Worm (Caenorhabditis elegans) whole organism, mixed stage, embryonic: Measurements from ENCODE around the gene trx-1.
A peak's percentile ranks its signal among the peaks of the same experiment; 100 is the strongest.

ENCODE experiments used
- blmp-1 ChIP-seq: fragments of 150-350 bp; optimal IDR thresholded peaks from 2 replicates; lab custom pipeline; 2014; ENCODE audit warnings: missing biosample characterization, missing genetic modification characterization
- elt-3 ChIP-seq: fragments of 150-350 bp; optimal IDR thresholded peaks from 2 replicates; lab custom pipeline; 2014; ENCODE audit warnings: missing biosample characterization, missing genetic modification characterization
- lin-13 ChIP-seq: fragments of 150-350 bp; optimal IDR thresholded peaks from 2 replicates; lab custom pipeline; 2014; ENCODE audit warnings: missing biosample characterization, missing genetic modification characterization
- lsy-2 ChIP-seq: fragments of 150-350 bp; optimal IDR thresholded peaks from 2 replicates; lab custom pipeline; 2014; ENCODE audit warnings: missing biosample characterization, missing genetic modification characterization
- mab-5 ChIP-seq: fragments of 150-350 bp; optimal IDR thresholded peaks from 2 replicates; lab custom pipeline; 2014; ENCODE audit warnings: missing biosample characterization, missing genetic modification characterization
- nhr-12 ChIP-seq: fragments of 150-350 bp; optimal IDR thresholded peaks from 2 replicates; lab custom pipeline; 2014; ENCODE audit warnings: missing biosample characterization, missing genetic modification characterization
- nhr-76 ChIP-seq: sonication (generic microtip); optimal IDR thresholded peaks from 2 replicates; lab custom pipeline; 2017; ENCODE audit warnings: missing biosample characterization, missing genetic modification characterization
- pha-4 ChIP-seq: fragments of 150-350 bp; optimal IDR thresholded peaks from 2 replicates; lab custom pipeline; 2018; ENCODE audit warnings: missing biosample characterization, missing genetic modification reagents, missing genetic modification characterization
- snpc-4 ChIP-seq: fragments of 150-350 bp; optimal IDR thresholded peaks from 2 replicates; lab custom pipeline; 2014; ENCODE audit warnings: missing biosample characterization, missing genetic modification characterization
- unc-39 ChIP-seq: fragments of 150-350 bp; optimal IDR thresholded peaks from 2 replicates; lab custom pipeline; 2014; ENCODE audit warnings: missing biosample characterization, missing genetic modification characterization
- unc-62 ChIP-seq: fragments of 150-350 bp; optimal IDR thresholded peaks from 2 replicates; lab custom pipeline; 2014; ENCODE audit warnings: missing biosample characterization, missing genetic modification reagents, missing genetic modification characterization
- zip-8 ChIP-seq: fragments of 150-350 bp; optimal IDR thresholded peaks from 2 replicates; lab custom pipeline; 2014; ENCODE audit warnings: missing biosample characterization, missing genetic modification characterization
- ztf-11 ChIP-seq: fragments of 150-350 bp; optimal IDR thresholded peaks from 2 replicates; lab custom pipeline; 2014; ENCODE audit warnings: missing biosample characterization, missing genetic modification characterization

DNA sequence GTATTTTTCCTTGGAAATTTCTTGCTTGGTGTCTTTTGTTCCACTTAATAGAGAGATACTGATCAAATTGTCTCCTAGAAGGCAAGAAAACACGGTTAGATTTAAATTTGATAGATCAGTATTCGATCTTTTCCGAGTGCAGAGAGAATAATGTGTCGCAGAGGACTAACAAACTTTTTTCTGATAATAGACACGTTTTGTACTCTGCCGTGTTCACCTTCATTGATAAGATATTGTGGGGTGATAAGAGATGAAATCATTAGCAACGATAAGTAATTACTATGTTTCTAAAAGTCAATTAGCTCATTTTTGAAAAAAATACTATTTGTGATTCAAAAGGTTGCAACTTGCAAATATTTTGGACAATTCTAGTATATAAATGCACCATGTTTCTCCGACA, 23.3 kb upstream of the trx-1 start:
- TF ChIP-seq nhr-76 (tag; lab: Kevin White, UChicago) (no peak), unc-62 (GFP tag; lab: Kevin White, UChicago) (no peak), pha-4 (tag; lab: Kevin White, UChicago) (no peak), blmp-1 (tag; lab: Kevin White, UChicago) (no peak), zip-8 (tag; lab: Kevin White, UChicago) (no peak), lin-13 (tag; lab: Kevin White, UChicago) (no peak), mab-5 (tag; lab: Kevin White, UChicago) (no peak), nhr-12 (tag; lab: Kevin White, UChicago) (no peak), elt-3 (tag; lab: Kevin White, UChicago) (peak; percentile 39), snpc-4 (tag; lab: Kevin White, UChicago) (no peak), lsy-2 (tag; lab: Kevin White, UChicago) (no peak), unc-39 (tag; lab: Kevin White, UChicago) (no peak), ztf-11 (tag; lab: Kevin White, UChicago) (no peak)
